Worm (Caenorhabditis elegans) whole organism, early embryonic: ENCODE measurements around the gene ZC190.4.

Experiments
- B0310.2 ChIP-seq: sonication (generic microtip); optimal IDR thresholded peaks from 2 replicates; lab custom pipeline; 2016; ENCODE audit warnings: mild to moderate bottlenecking, missing genetic modification characterization, missing compliant biosample characterization
- F13C5.2 ChIP-seq: sonication (generic microtip); optimal IDR thresholded peaks from 2 replicates; lab custom pipeline; 2017; ENCODE audit warnings: mild to moderate bottlenecking, missing genetic modification characterization, inconsistent platforms, missing compliant biosample characterization
- aly-1 ChIP-seq: sonication (generic microtip); optimal IDR thresholded peaks from 2 replicates; lab custom pipeline; 2016; ENCODE audit warnings: missing genetic modification characterization, missing compliant biosample characterization
- ama-1 ChIP-seq: fragments of 150-350 bp; optimal IDR thresholded peaks from 2 replicates; lab custom pipeline; 2014
- ceh-13 ChIP-seq: fragments of 200-800 bp; sonication (Bioruptor generic); optimal IDR thresholded peaks from 2 replicates; lab custom pipeline; 2018; ENCODE audit warnings: mild to moderate bottlenecking, missing genetic modification characterization, missing compliant biosample characterization
- ceh-36 ChIP-seq: sonication (generic microtip); optimal IDR thresholded peaks from 2 replicates; lab custom pipeline; 2016; ENCODE audit warnings: missing genetic modification characterization, inconsistent platforms, missing compliant biosample characterization
- ets-7 ChIP-seq: sonication (generic microtip); optimal IDR thresholded peaks from 2 replicates; lab custom pipeline; 2016; ENCODE audit warnings: missing genotype, missing genetic modification characterization, missing compliant biosample characterization
- flt-1 ChIP-seq: fragments of 200-800 bp; sonication (Bioruptor generic); IDR thresholded peaks from 2 replicates; pipeline ENCODE4 v1.3.6; 2022; ENCODE audit warnings: missing genetic modification characterization, missing compliant biosample characterization
- hmbx-1 ChIP-seq: sonication (generic microtip); optimal IDR thresholded peaks from 2 replicates; lab custom pipeline; 2016; ENCODE audit warnings: mild to moderate bottlenecking, missing genetic modification characterization, missing compliant biosample characterization
- hmg-4 ChIP-seq: fragments of 200-800 bp; sonication (Bioruptor generic); optimal IDR thresholded peaks from 2 replicates; lab custom pipeline; 2018; ENCODE audit warnings: mild to moderate bottlenecking, missing genetic modification characterization, missing compliant biosample characterization
- hnd-1 ChIP-seq: sonication (generic microtip); optimal IDR thresholded peaks from 2 replicates; lab custom pipeline; 2016; ENCODE audit warnings: missing genetic modification characterization, missing compliant biosample characterization
- pes-1 ChIP-seq: fragments of 200-800 bp; sonication (Bioruptor generic); IDR thresholded peaks from 2 replicates; pipeline ENCODE4 v1.3.6; 2022; ENCODE audit warnings: missing genetic modification reagents, missing genetic modification characterization, missing compliant biosample characterization
- scrt-1 ChIP-seq: fragments of 200-800 bp; sonication (Bioruptor generic); IDR thresholded peaks from 2 replicates; pipeline ENCODE4 v1.3.6; 2022; ENCODE audit warnings: missing genetic modification characterization, missing compliant biosample characterization
- sea-1 ChIP-seq: fragments of 200-800 bp; sonication (Bioruptor generic); conservative IDR thresholded peaks from 2 replicates; pipeline ENCODE4 v1.3.6; 2022; ENCODE audit warnings: missing genetic modification characterization, missing compliant biosample characterization
- tbx-11 ChIP-seq: fragments of 200-800 bp; sonication (Bioruptor generic); IDR thresholded peaks from 2 replicates; pipeline ENCODE4 v1.3.6; 2022; ENCODE audit warnings: missing genetic modification characterization, missing compliant biosample characterization
- tbx-37 ChIP-seq: fragments of 200-800 bp; sonication (Bioruptor generic); conservative IDR thresholded peaks from 2 replicates; pipeline ENCODE4 v1.3.6; 2022; ENCODE audit warnings: missing genetic modification reagents, missing genetic modification characterization, missing compliant biosample characterization
- tra-4 ChIP-seq: sonication (generic microtip); optimal IDR thresholded peaks from 2 replicates; lab custom pipeline; 2017; ENCODE audit warnings: missing genetic modification characterization, missing compliant biosample characterization

The ZC190.4 gene

ce11 chrV:8658577-8659362, 7.1 kb upstream of the ZC190.4 start:
- no peak for TF ChIP-seq scrt-1 (GFP tag; lab: Robert Waterston, UW)
- no peak for TF ChIP-seq ama-1 (lab: Kevin White, UChicago)
- no peak for TF ChIP-seq B0310.2
- TF ChIP-seq aly-1, result no peak
- no peak for TF ChIP-seq tra-4
- TF ChIP-seq hnd-1 (tag; lab: Kevin White, UChicago), result no peak
- TF ChIP-seq hmg-4 (GFP tag; lab: Kevin White, UChicago), result no peak
- no peak for TF ChIP-seq ceh-13 (GFP tag; lab: Kevin White, UChicago)
- no peak for TF ChIP-seq hmbx-1 (tag; lab: Kevin White, UChicago)

ce11 chrV:8660475-8660874, 5.4 kb upstream of the ZC190.4 start:
- TF ChIP-seq tra-4 (no peak), sea-1 (GFP tag; lab: Robert Waterston, UW) (no peak), ceh-36 (tag; lab: Kevin White, UChicago) (no peak), hmg-4 (GFP tag; lab: Kevin White, UChicago) (no peak), F13C5.2 (tag; lab: Kevin White, UChicago) (no peak), ceh-13 (GFP tag; lab: Kevin White, UChicago) (no peak), scrt-1 (GFP tag; lab: Robert Waterston, UW) (no peak), hmbx-1 (tag; lab: Kevin White, UChicago) (no peak), B0310.2 (no peak), ets-7 (tag; lab: Kevin White, UChicago) (no peak), pes-1 (no peak), tbx-11 (GFP tag; lab: Robert Waterston, UW) (no peak), tbx-37 (GFP tag; lab: Robert Waterston, UW) (no peak), ama-1 (lab: Kevin White, UChicago) (no peak)

- TF ChIP-seq hmg-4 (GFP tag; lab: Kevin White, UChicago), result peak; percentile 18
- no peak for TF ChIP-seq ama-1 (lab: Kevin White, UChicago)
Observed at ce11 chrV:8661241-8661954, 4.5 kb upstream of the ZC190.4 start.

- TF ChIP-seq aly-1 (no peak), pes-1 (no peak), hmg-4 (GFP tag; lab: Kevin White, UChicago) (no peak), sea-1 (GFP tag; lab: Robert Waterston, UW) (no peak)
Observed at ce11 chrV:8662056-8663006, 3.5 kb upstream of the ZC190.4 start.

- TF ChIP-seq hmbx-1 (tag; lab: Kevin White, UChicago), result no peak
- TF ChIP-seq ceh-36 (tag; lab: Kevin White, UChicago), result no peak
- no peak for TF ChIP-seq B0310.2
- TF ChIP-seq tbx-37 (GFP tag; lab: Robert Waterston, UW), result no peak
- no peak for TF ChIP-seq scrt-1 (GFP tag; lab: Robert Waterston, UW)
- TF ChIP-seq tra-4, result no peak
- TF ChIP-seq ets-7 (tag; lab: Kevin White, UChicago), result no peak
- TF ChIP-seq hnd-1 (tag; lab: Kevin White, UChicago), result no peak
- TF ChIP-seq sea-1 (GFP tag; lab: Robert Waterston, UW), result no peak
- no peak for TF ChIP-seq F13C5.2 (tag; lab: Kevin White, UChicago)
- TF ChIP-seq flt-1 (GFP tag; lab: Robert Waterston, UW), result no peak
- TF ChIP-seq pes-1, result no peak
- TF ChIP-seq aly-1, result no peak
- TF ChIP-seq ama-1 (lab: Kevin White, UChicago), result no peak
- TF ChIP-seq tbx-11 (GFP tag; lab: Robert Waterston, UW), result no peak
Observed at ce11 chrV:8663023-8663422, 2.8 kb upstream of the ZC190.4 start.

ce11 chrV:8667230-8668021, 1.6 kb downstream of the ZC190.4 start:
- TF ChIP-seq tra-4 (no peak), pes-1 (no peak), flt-1 (GFP tag; lab: Robert Waterston, UW) (no peak)

- TF ChIP-seq hmbx-1 (tag; lab: Kevin White, UChicago), result no peak
- no peak for TF ChIP-seq flt-1 (GFP tag; lab: Robert Waterston, UW)
- TF ChIP-seq tbx-37 (GFP tag; lab: Robert Waterston, UW), result no peak
- TF ChIP-seq scrt-1 (GFP tag; lab: Robert Waterston, UW), result no peak
- no peak for TF ChIP-seq F13C5.2 (tag; lab: Kevin White, UChicago)
- no peak for TF ChIP-seq ceh-36 (tag; lab: Kevin White, UChicago)
- no peak for TF ChIP-seq hmg-4 (GFP tag; lab: Kevin White, UChicago)
- no peak for TF ChIP-seq ceh-13 (GFP tag; lab: Kevin White, UChicago)
- TF ChIP-seq tbx-11 (GFP tag; lab: Robert Waterston, UW), result no peak
- TF ChIP-seq B0310.2, result no peak
- TF ChIP-seq pes-1, result no peak
- TF ChIP-seq tra-4, result no peak
- no peak for TF ChIP-seq ama-1 (lab: Kevin White, UChicago)
- no peak for TF ChIP-seq sea-1 (GFP tag; lab: Robert Waterston, UW)
- no peak for TF ChIP-seq aly-1
- TF ChIP-seq ets-7 (tag; lab: Kevin White, UChicago), result no peak
- TF ChIP-seq hnd-1 (tag; lab: Kevin White, UChicago), result no peak
Observed at ce11 chrV:8668224-8668623, 2.4 kb downstream of the ZC190.4 start.
